Worm (Caenorhabditis elegans) whole organism, late embryonic: ENCODE data around the gene rpb-9.

Experiments used
- C08G9.2 ChIP-seq: sonication (generic microtip); optimal IDR thresholded peaks from 2 replicates; lab custom pipeline; 2016; ENCODE audit warnings: mild to moderate bottlenecking, missing genetic modification characterization, moderate library complexity, missing compliant biosample characterization
- C38D4.7 ChIP-seq: fragments of 200-800 bp; sonication (Bioruptor generic); optimal IDR thresholded peaks from 2 replicates; lab custom pipeline; 2018; ENCODE audit warnings: mild to moderate bottlenecking, missing genetic modification characterization, moderate library complexity, missing compliant biosample characterization
- F13H6.1 ChIP-seq: sonication (generic microtip); optimal IDR thresholded peaks from 2 replicates; lab custom pipeline; 2016; ENCODE audit warnings: missing genetic modification characterization, missing compliant biosample characterization
- K02D7.2 ChIP-seq: sonication (generic microtip); optimal IDR thresholded peaks from 2 replicates; lab custom pipeline; 2017; ENCODE audit warnings: mild to moderate bottlenecking, missing genetic modification characterization, missing compliant biosample characterization
- T23F11.4 ChIP-seq: fragments of 200-800 bp; sonication (Bioruptor generic); optimal IDR thresholded peaks from 2 replicates; lab custom pipeline; 2018; ENCODE audit warnings: mild to moderate bottlenecking, missing genetic modification characterization, missing compliant biosample characterization
- ahr-1 ChIP-seq: sonication (generic microtip); optimal IDR thresholded peaks from 2 replicates; lab custom pipeline; 2016; ENCODE audit warnings: missing genetic modification characterization, missing compliant biosample characterization
- ceh-14 ChIP-seq: sonication (generic microtip); optimal IDR thresholded peaks from 2 replicates; lab custom pipeline; 2016; ENCODE audit warnings: missing genotype, missing genetic modification characterization, missing compliant biosample characterization
- ceh-18 ChIP-seq: sonication (generic microtip); optimal IDR thresholded peaks from 2 replicates; lab custom pipeline; 2016; ENCODE audit warnings: missing genetic modification characterization, missing compliant biosample characterization
- ceh-19 ChIP-seq: fragments of 200-800 bp; sonication (Bioruptor generic); optimal IDR thresholded peaks from 2 replicates; lab custom pipeline; 2018; ENCODE audit warnings: mild to moderate bottlenecking, missing genetic modification characterization, missing compliant biosample characterization
- ceh-2 ChIP-seq: sonication (generic microtip); optimal IDR thresholded peaks from 2 replicates; lab custom pipeline; 2016; ENCODE audit warnings: missing genotype, missing genetic modification characterization, missing compliant biosample characterization
- ceh-22 ChIP-seq: sonication (generic microtip); optimal IDR thresholded peaks from 2 replicates; lab custom pipeline; 2017; ENCODE audit warnings: missing biosample characterization, missing genetic modification characterization
- ceh-30 ChIP-seq: fragments of 150-350 bp; optimal IDR thresholded peaks from 2 replicates; lab custom pipeline; 2014; ENCODE audit warnings: missing biosample characterization, missing genetic modification characterization
- ceh-34 ChIP-seq: sonication (generic microtip); optimal IDR thresholded peaks from 2 replicates; lab custom pipeline; 2016; ENCODE audit warnings: mild to moderate bottlenecking, missing genetic modification characterization, missing compliant biosample characterization
- ceh-48 ChIP-seq: sonication (generic microtip); optimal IDR thresholded peaks from 2 replicates; lab custom pipeline; 2016; ENCODE audit warnings: missing genetic modification characterization, inconsistent platforms, missing compliant biosample characterization
- ceh-6 ChIP-seq: fragments of 200-800 bp; sonication (Bioruptor generic); optimal IDR thresholded peaks from 2 replicates; lab custom pipeline; 2018; ENCODE audit warnings: mild to moderate bottlenecking, missing genetic modification characterization, missing compliant biosample characterization
- dve-1 ChIP-seq: sonication (generic microtip); optimal IDR thresholded peaks from 2 replicates; lab custom pipeline; 2017; ENCODE audit warnings: antibody characterized with exemption, mild to moderate bottlenecking, missing genetic modification characterization, missing compliant biosample characterization
- elt-2 ChIP-seq: sonication (generic microtip); optimal IDR thresholded peaks from 2 replicates; lab custom pipeline; 2016; ENCODE audit warnings: missing genetic modification reagents, missing genetic modification characterization, missing compliant biosample characterization
- elt-4 ChIP-seq: sonication (generic microtip); optimal IDR thresholded peaks from 2 replicates; lab custom pipeline; 2016; ENCODE audit warnings: missing genetic modification characterization, missing compliant biosample characterization
- eyg-1 ChIP-seq: sonication (generic microtip); optimal IDR thresholded peaks from 2 replicates; lab custom pipeline; 2016; ENCODE audit warnings: missing genotype, missing genetic modification characterization, missing compliant biosample characterization
- fkh-10 ChIP-seq: fragments of 150-350 bp; optimal IDR thresholded peaks from 2 replicates; lab custom pipeline; 2014; ENCODE audit warnings: missing biosample characterization, missing genetic modification reagents, missing genetic modification characterization
- fkh-6 ChIP-seq: sonication (generic microtip); optimal IDR thresholded peaks from 2 replicates; lab custom pipeline; 2016; ENCODE audit warnings: missing genetic modification characterization, missing compliant biosample characterization
- hlh-30 ChIP-seq: sonication (generic microtip); optimal IDR thresholded peaks from 2 replicates; lab custom pipeline; 2017; ENCODE audit warnings: antibody characterized with exemption, missing genetic modification characterization, missing compliant biosample characterization; ENCODE audit not compliant: insufficient read depth
- lim-6 ChIP-seq: sonication (generic microtip); optimal IDR thresholded peaks from 2 replicates; lab custom pipeline; 2016; ENCODE audit warnings: missing genetic modification characterization, missing compliant biosample characterization
- lin-11 ChIP-seq: fragments of 200-800 bp; sonication (Bioruptor generic); optimal IDR thresholded peaks from 2 replicates; lab custom pipeline; 2018; ENCODE audit warnings: mild to moderate bottlenecking, missing genetic modification characterization, missing compliant biosample characterization
- madf-2 ChIP-seq: sonication (generic microtip); optimal IDR thresholded peaks from 2 replicates; lab custom pipeline; 2017; ENCODE audit warnings: missing genetic modification characterization, missing compliant biosample characterization
- nhr-232 ChIP-seq: sonication (generic microtip); optimal IDR thresholded peaks from 2 replicates; lab custom pipeline; 2016; ENCODE audit warnings: missing genetic modification characterization, missing compliant biosample characterization
- pat-9 ChIP-seq: fragments of 200-800 bp; sonication (Bioruptor generic); optimal IDR thresholded peaks from 2 replicates; lab custom pipeline; 2018; ENCODE audit warnings: mild to moderate bottlenecking, missing genetic modification characterization, moderate library complexity, missing compliant biosample characterization
- pax-1 ChIP-seq: fragments of 150-350 bp; optimal IDR thresholded peaks from 2 replicates; lab custom pipeline; 2014; ENCODE audit warnings: missing biosample characterization, missing genetic modification characterization
- pqm-1 ChIP-seq: sonication (generic microtip); optimal IDR thresholded peaks from 2 replicates; lab custom pipeline; 2016; ENCODE audit warnings: missing genetic modification characterization, missing compliant biosample characterization
- ref-2 ChIP-seq: sonication (generic microtip); optimal IDR thresholded peaks from 2 replicates; lab custom pipeline; 2016; ENCODE audit warnings: missing genetic modification characterization, missing compliant biosample characterization
- rnt-1 ChIP-seq: sonication (generic microtip); optimal IDR thresholded peaks from 2 replicates; lab custom pipeline; 2016; ENCODE audit warnings: missing genetic modification characterization, missing compliant biosample characterization
- sdc-2 ChIP-seq: sonication (generic microtip); optimal IDR thresholded peaks from 2 replicates; lab custom pipeline; 2016; ENCODE audit warnings: missing genotype, missing genetic modification characterization, missing compliant biosample characterization
- sox-2 ChIP-seq: fragments of 200-800 bp; sonication (Bioruptor generic); IDR thresholded peaks from 2 replicates; pipeline ENCODE4 v1.3.6; 2022; ENCODE audit warnings: missing genetic modification reagents, missing genetic modification characterization, missing compliant biosample characterization
- sox-4 ChIP-seq: sonication (generic microtip); optimal IDR thresholded peaks from 2 replicates; lab custom pipeline; 2017; ENCODE audit warnings: mild to moderate bottlenecking, missing genetic modification characterization, inconsistent platforms, missing compliant biosample characterization
- syd-9 ChIP-seq: sonication (generic microtip); optimal IDR thresholded peaks from 2 replicates; lab custom pipeline; 2016; ENCODE audit warnings: mild to moderate bottlenecking, missing genetic modification characterization, moderate library complexity, missing compliant biosample characterization
- tbx-2 ChIP-seq: sonication (generic microtip); optimal IDR thresholded peaks from 2 replicates; lab custom pipeline; 2016; ENCODE audit warnings: missing genetic modification characterization, missing compliant biosample characterization
- tbx-7 ChIP-seq: sonication (generic microtip); optimal IDR thresholded peaks from 2 replicates; lab custom pipeline; 2016; ENCODE audit warnings: missing genotype, missing genetic modification characterization, missing compliant biosample characterization
- ttx-3 ChIP-seq: sonication (generic microtip); optimal IDR thresholded peaks from 2 replicates; lab custom pipeline; 2016; ENCODE audit warnings: missing genetic modification reagents, missing genetic modification characterization, missing compliant biosample characterization
- unc-42 ChIP-seq: sonication (generic microtip); optimal IDR thresholded peaks from 2 replicates; lab custom pipeline; 2016; ENCODE audit warnings: missing genotype, missing genetic modification characterization, missing compliant biosample characterization
- ztf-16 ChIP-seq: sonication (generic microtip); optimal IDR thresholded peaks from 2 replicates; lab custom pipeline; 2017; ENCODE audit warnings: missing genetic modification characterization, missing compliant biosample characterization

rpb-9 gene

ce11 chrV:8027429-8028142, 15.4 kb upstream of the rpb-9 start:
- TF ChIP-seq eyg-1 (tag; lab: Kevin White, UChicago), result no peak
- TF ChIP-seq tbx-2 (tag; lab: Kevin White, UChicago), result no peak
- TF ChIP-seq madf-2 (tag; lab: Kevin White, UChicago), result no peak
- no peak for TF ChIP-seq hlh-30 (tag; lab: Kevin White, UChicago)
- no peak for TF ChIP-seq elt-4 (tag; lab: Kevin White, UChicago)
- TF ChIP-seq ceh-19, result no peak
- no peak for TF ChIP-seq ceh-6
- no peak for TF ChIP-seq elt-2 (tag; lab: Kevin White, UChicago)
- TF ChIP-seq rnt-1 (tag; lab: Kevin White, UChicago), result no peak
- no peak for TF ChIP-seq ztf-16 (tag; lab: Kevin White, UChicago)
- TF ChIP-seq ahr-1 (tag; lab: Kevin White, UChicago), result no peak
- TF ChIP-seq F13H6.1 (tag; lab: Kevin White, UChicago), result no peak
- TF ChIP-seq sox-4 (tag; lab: Kevin White, UChicago), result no peak
- no peak for TF ChIP-seq ceh-34 (tag; lab: Kevin White, UChicago)
- no peak for TF ChIP-seq pax-1 (tag; lab: Kevin White, UChicago)
- TF ChIP-seq C08G9.2 (tag; lab: Kevin White, UChicago), result no peak
- TF ChIP-seq lin-11 (tag; lab: Kevin White, UChicago), result no peak
- TF ChIP-seq lim-6 (tag; lab: Kevin White, UChicago), result no peak
- TF ChIP-seq pat-9 (tag; lab: Kevin White, UChicago), result no peak

- TF ChIP-seq ceh-14 (tag; lab: Kevin White, UChicago) (no peak), fkh-10 (GFP tag; lab: Kevin White, UChicago) (no peak), pqm-1 (tag; lab: Kevin White, UChicago) (no peak), ceh-6 (no peak), sox-2 (GFP tag; lab: Robert Waterston, UW) (no peak), madf-2 (tag; lab: Kevin White, UChicago) (no peak), ceh-30 (no peak), unc-42 (no peak), ref-2 (tag; lab: Kevin White, UChicago) (no peak), tbx-7 (tag; lab: Kevin White, UChicago) (no peak), nhr-232 (tag; lab: Kevin White, UChicago) (no peak)
Measured at ce11 chrV:8026343-8026742, 14.2 kb upstream of the rpb-9 start, which contains the start of gene F43H9.4. TSS of gene F43H9.4 (plus strand) at chrV:8026708.

- no peak for TF ChIP-seq elt-4 (tag; lab: Kevin White, UChicago)
- no peak for TF ChIP-seq tbx-7 (tag; lab: Kevin White, UChicago)
- TF ChIP-seq C38D4.7 (GFP tag; lab: Kevin White, UChicago), result no peak
- no peak for TF ChIP-seq ceh-2 (tag; lab: Kevin White, UChicago)
- no peak for TF ChIP-seq ceh-22 (tag; lab: Kevin White, UChicago)
- TF ChIP-seq sox-4 (tag; lab: Kevin White, UChicago), result no peak
- no peak for TF ChIP-seq sdc-2 (tag; lab: Kevin White, UChicago)
- no peak for TF ChIP-seq lin-11 (tag; lab: Kevin White, UChicago)
- TF ChIP-seq dve-1, result no peak
- TF ChIP-seq T23F11.4 (GFP tag; lab: Kevin White, UChicago), result no peak
- TF ChIP-seq ceh-48 (tag; lab: Kevin White, UChicago), result no peak
- no peak for TF ChIP-seq syd-9 (tag; lab: Kevin White, UChicago)
- TF ChIP-seq fkh-6, result no peak
- TF ChIP-seq ttx-3 (tag; lab: Kevin White, UChicago), result no peak
- no peak for TF ChIP-seq ceh-18 (tag; lab: Kevin White, UChicago)
- TF ChIP-seq K02D7.2 (tag; lab: Kevin White, UChicago), result no peak
- no peak for TF ChIP-seq pqm-1 (tag; lab: Kevin White, UChicago)
Measured at ce11 chrV:8025259-8025658, 13.1 kb upstream of the rpb-9 start.
